Fruit fly (Drosophila melanogaster) whole organism, embryonic: Measurements from ENCODE around the gene Cpr64Ad.

Source experiments
- Adf1 ChIP-seq: fragments of 200-800 bp; sonication (Bioruptor generic); IDR thresholded peaks from 2 replicates; pipeline ENCODE4 v1.3.6; 2022; ENCODE audit warnings: missing biosample characterization, missing genetic modification characterization
- Asciz ChIP-seq: fragments of 200-800 bp; sonication (Bioruptor generic); optimal IDR thresholded peaks from 2 replicates; lab custom pipeline; 2017; ENCODE audit warnings: missing biosample characterization, mild to moderate bottlenecking, missing genetic modification characterization, missing genetic modification reagents
- CG12104 ChIP-seq: fragments of 200-800 bp; sonication (Bioruptor generic); optimal IDR thresholded peaks from 3 replicates; lab custom pipeline; 2016; ENCODE audit warnings: missing biosample characterization, missing genetic modification characterization
- CG13624 ChIP-seq: fragments of 200-800 bp; sonication (Bioruptor generic); optimal IDR thresholded peaks from 2 replicates; lab custom pipeline; 2016; ENCODE audit warnings: missing biosample characterization, missing genetic modification characterization
- CG17829 ChIP-seq: fragments of 200-800 bp; optimal IDR thresholded peaks from 2 replicates; lab custom pipeline; 2019; ENCODE audit warnings: missing biosample characterization, mild to moderate bottlenecking, missing genetic modification characterization, moderate library complexity
- CG2116 ChIP-seq: fragments of 200-800 bp; sonication (Bioruptor generic); optimal IDR thresholded peaks from 3 replicates; lab custom pipeline; 2018; ENCODE audit warnings: missing biosample characterization, mild to moderate bottlenecking, missing genetic modification characterization
- CG2129 ChIP-seq: fragments of 200-800 bp; sonication (Bioruptor generic); IDR thresholded peaks from 2 replicates; pipeline ENCODE4 v1.3.6; 2022; ENCODE audit warnings: missing biosample characterization, missing genetic modification characterization; ENCODE audit not compliant: partially characterized antibody
- CG2678 ChIP-seq: fragments of 200-800 bp; sonication (Bioruptor generic); optimal IDR thresholded peaks from 3 replicates; lab custom pipeline; 2019; ENCODE audit warnings: missing biosample characterization, mild to moderate bottlenecking, missing genetic modification characterization, moderate library complexity
- CG33557 ChIP-seq: fragments of 200-800 bp; sonication (Bioruptor generic); optimal IDR thresholded peaks from 2 replicates; lab custom pipeline; 2019; ENCODE audit warnings: missing biosample characterization, mild to moderate bottlenecking, missing genetic modification characterization, moderate library complexity
- CG34422 ChIP-seq: fragments of 200-800 bp; sonication (Bioruptor generic); IDR thresholded peaks from 3 replicates; pipeline ENCODE4 v1.3.6; 2022; ENCODE audit warnings: missing biosample characterization, missing genetic modification characterization
- CG3726 ChIP-seq: fragments of 200-800 bp; sonication (Bioruptor generic); IDR thresholded peaks from 3 replicates; pipeline ENCODE4, ENCODE4 v1.3.6; 2022; ENCODE audit warnings: missing biosample characterization, missing genetic modification characterization
- CG3847 ChIP-seq: fragments of 200-800 bp; sonication (Bioruptor generic); IDR thresholded peaks from 2 replicates; pipeline ENCODE4 v1.3.6; 2022; ENCODE audit warnings: missing biosample characterization, missing genetic modification characterization
- CG4328 ChIP-seq: fragments of 200-800 bp; sonication (Bioruptor generic); optimal IDR thresholded peaks from 3 replicates; lab custom pipeline; 2017; ENCODE audit warnings: missing biosample characterization, missing genetic modification reagents, missing genetic modification characterization
- CG6689 ChIP-seq: fragments of 200-800 bp; sonication (Bioruptor generic); IDR thresholded peaks from 2 replicates; pipeline ENCODE4 v1.3.6; 2022; ENCODE audit warnings: missing biosample characterization, missing genetic modification characterization
- CG6791 ChIP-seq: fragments of 200-800 bp; sonication (Bioruptor generic); IDR thresholded peaks from 3 replicates; pipeline ENCODE4 v1.3.6; 2022; ENCODE audit warnings: missing biosample characterization, missing genetic modification characterization; ENCODE audit not compliant: partially characterized antibody
- CG7987 ChIP-seq: fragments of 200-800 bp; sonication (Bioruptor generic); optimal IDR thresholded peaks from 2 replicates; lab custom pipeline; 2018; ENCODE audit warnings: missing biosample characterization, mild to moderate bottlenecking, missing genetic modification characterization, moderate library complexity
- CG8388 ChIP-seq: fragments of 200-800 bp; sonication (Bioruptor generic); optimal IDR thresholded peaks from 2 replicates; lab custom pipeline; 2019; ENCODE audit warnings: missing biosample characterization, mild to moderate bottlenecking, missing genetic modification characterization, moderate library complexity
- CG8924 ChIP-seq: fragments of 200-800 bp; optimal IDR thresholded peaks from 3 replicates; lab custom pipeline; 2019; ENCODE audit warnings: missing biosample characterization, mild to moderate bottlenecking, missing genetic modification characterization, moderate library complexity
- CG9797 ChIP-seq: fragments of 200-800 bp; sonication (Bioruptor generic); optimal IDR thresholded peaks from 3 replicates; lab custom pipeline; 2018; ENCODE audit warnings: missing biosample characterization, mild to moderate bottlenecking, missing genetic modification characterization
- D19A ChIP-seq: fragments of 200-800 bp; optimal IDR thresholded peaks from 3 replicates; lab custom pipeline; 2019; ENCODE audit warnings: missing biosample characterization, mild to moderate bottlenecking, missing genetic modification characterization, moderate library complexity
- Fer2 ChIP-seq: fragments of 200-800 bp; sonication (Bioruptor generic); optimal IDR thresholded peaks from 2 replicates; lab custom pipeline; 2018; ENCODE audit warnings: missing biosample characterization, mild to moderate bottlenecking, missing genetic modification characterization, moderate library complexity
- H2.0 ChIP-seq: fragments of 200-800 bp; sonication (Bioruptor generic); IDR thresholded peaks from 2 replicates; pipeline ENCODE4 v1.3.6; 2022; ENCODE audit warnings: missing biosample characterization, missing genetic modification characterization
- HLH3B ChIP-seq: fragments of 200-800 bp; sonication (Bioruptor generic); IDR thresholded peaks from 2 replicates; pipeline ENCODE4 v1.3.6; 2022; ENCODE audit warnings: missing biosample characterization, missing genetic modification characterization
- Hand ChIP-seq: fragments of 200-800 bp; sonication (Bioruptor generic); optimal IDR thresholded peaks from 2 replicates; lab custom pipeline; 2017; ENCODE audit warnings: mild to moderate bottlenecking, missing biosample characterization, missing genetic modification reagents, missing genetic modification characterization
- Hmr ChIP-seq: fragments of 200-800 bp; sonication (Bioruptor generic); optimal IDR thresholded peaks from 3 replicates; lab custom pipeline; 2017; ENCODE audit warnings: mild to moderate bottlenecking, missing biosample characterization, missing genetic modification reagents, missing genetic modification characterization
- Lhr ChIP-seq: fragments of 200-800 bp; sonication (Bioruptor generic); optimal IDR thresholded peaks from 3 replicates; lab custom pipeline; 2017; ENCODE audit warnings: mild to moderate bottlenecking, missing biosample characterization, missing genetic modification reagents, missing genetic modification characterization
- Lpt ChIP-seq: fragments of >200 bp; optimal IDR thresholded peaks from 2 replicates; lab custom pipeline; 2018; ENCODE audit warnings: missing biosample characterization, missing genetic modification characterization
- NC2β ChIP-seq: fragments of 200-800 bp; sonication (Bioruptor generic); optimal IDR thresholded peaks from 2 replicates; lab custom pipeline; 2016; ENCODE audit warnings: missing biosample characterization, missing genetic modification characterization
- Ptx1 ChIP-seq: fragments of 200-800 bp; sonication (Bioruptor generic); IDR thresholded peaks from 2 replicates; pipeline ENCODE4 v1.3.6; 2022; ENCODE audit warnings: missing biosample characterization, missing genetic modification characterization
- Taf1 ChIP-seq: fragments of 200-800 bp; sonication (Bioruptor generic); IDR thresholded peaks from 2 replicates; pipeline ENCODE4 v1.3.6; 2022; ENCODE audit warnings: missing biosample characterization, missing genetic modification characterization
- YL-1 ChIP-seq: fragments of 200-800 bp; sonication (Bioruptor generic); optimal IDR thresholded peaks from 3 replicates; lab custom pipeline; 2017; ENCODE audit warnings: missing biosample characterization, mild to moderate bottlenecking, missing genetic modification characterization
- bab2 ChIP-seq: fragments of 200-800 bp; sonication (Bioruptor generic); optimal IDR thresholded peaks from 2 replicates; lab custom pipeline; 2016; ENCODE audit warnings: missing biosample characterization, missing genetic modification characterization
- bowl ChIP-seq: fragments of 200-800 bp; sonication (Bioruptor generic); IDR thresholded peaks from 2 replicates; pipeline ENCODE4 v1.3.6; 2022; ENCODE audit warnings: missing biosample characterization, missing genetic modification characterization
- caup ChIP-seq: fragments of 200-800 bp; sonication (Bioruptor generic); optimal IDR thresholded peaks from 3 replicates; lab custom pipeline; 2017; ENCODE audit warnings: missing biosample characterization, mild to moderate bottlenecking, missing genetic modification characterization, moderate library complexity; ENCODE audit not compliant: severe bottlenecking
- ci ChIP-seq: fragments of 200-800 bp; sonication (Bioruptor generic); IDR thresholded peaks from 3 replicates; pipeline ENCODE4 v1.3.6; 2022; ENCODE audit warnings: missing biosample characterization, missing genetic modification characterization
- dmrt99B ChIP-seq: fragments of 200-800 bp; sonication (Bioruptor generic); optimal IDR thresholded peaks from 2 replicates; lab custom pipeline; 2018; ENCODE audit warnings: missing biosample characterization, mild to moderate bottlenecking, missing genetic modification characterization, moderate library complexity
- en ChIP-seq: fragments of 200-800 bp; sonication (Bioruptor generic); optimal IDR thresholded peaks from 2 replicates; lab custom pipeline; 2016; ENCODE audit warnings: missing biosample characterization, missing genetic modification characterization
- gfzf ChIP-seq: fragments of 200-800 bp; sonication (Bioruptor generic); optimal IDR thresholded peaks from 2 replicates; lab custom pipeline; 2016; ENCODE audit warnings: missing biosample characterization, mild to moderate bottlenecking, missing genetic modification characterization, moderate library complexity
- hb ChIP-seq: fragments of 200-800 bp; sonication (Bioruptor generic); IDR thresholded peaks from 3 replicates; pipeline ENCODE4 v1.3.6; 2022; ENCODE audit warnings: missing biosample characterization, missing genetic modification characterization; ENCODE audit not compliant: partially characterized antibody
- kah ChIP-seq: fragments of 200-800 bp; sonication (Bioruptor generic); optimal IDR thresholded peaks from 2 replicates; lab custom pipeline; 2018; ENCODE audit warnings: missing biosample characterization, mild to moderate bottlenecking, missing genetic modification characterization
- lilli ChIP-seq: fragments of 200-800 bp; sonication (Bioruptor generic); optimal IDR thresholded peaks from 3 replicates; lab custom pipeline; 2016; ENCODE audit warnings: missing biosample characterization, missing genetic modification characterization
- nmo ChIP-seq: fragments of 200-800 bp; sonication (Bioruptor generic); optimal IDR thresholded peaks from 2 replicates; lab custom pipeline; 2018; ENCODE audit warnings: missing biosample characterization, mild to moderate bottlenecking, missing genetic modification characterization, moderate library complexity
- oc ChIP-seq: fragments of 200-800 bp; sonication (Bioruptor generic); optimal IDR thresholded peaks from 2 replicates; lab custom pipeline; 2018; ENCODE audit warnings: missing biosample characterization, mild to moderate bottlenecking, missing genetic modification characterization, moderate library complexity
- pita ChIP-seq: fragments of 200-800 bp; sonication (Bioruptor generic); optimal IDR thresholded peaks from 2 replicates; lab custom pipeline; 2017; ENCODE audit warnings: missing biosample characterization, mild to moderate bottlenecking, missing genetic modification characterization
- sens-2 ChIP-seq: fragments of 200-800 bp; sonication (Bioruptor generic); IDR thresholded peaks from 2 replicates; pipeline ENCODE4 v1.3.6; 2022; ENCODE audit warnings: missing biosample characterization, missing genetic modification characterization
- sisA ChIP-seq: fragments of 200-800 bp; sonication (Bioruptor generic); IDR thresholded peaks from 2 replicates; pipeline ENCODE4 v1.3.6; 2022; ENCODE audit warnings: missing biosample characterization, missing genetic modification characterization
- tll ChIP-seq, 2 experiments: fragments of 200-800 bp in 1 of 2; fragments of >200 bp in 1 of 2; sonication (Bioruptor generic) in 1 of 2; optimal IDR thresholded peaks; 2 replicates each; lab custom pipeline; 2017 to 2019; ENCODE audit warnings: missing biosample characterization in 2 of 2, missing genetic modification characterization in 2 of 2, mild to moderate bottlenecking in 1 of 2, moderate library complexity in 1 of 2
- tna ChIP-seq: fragments of 200-800 bp; sonication (Bioruptor generic); IDR thresholded peaks from 2 replicates; pipeline ENCODE4 v1.3.6; 2022; ENCODE audit warnings: missing biosample characterization, missing genetic modification characterization; ENCODE audit not compliant: partially characterized antibody
- zfh1 ChIP-seq: fragments of 200-800 bp; sonication (Bioruptor generic); IDR thresholded peaks from 3 replicates; pipeline ENCODE4 v1.3.6; 2022; ENCODE audit warnings: missing biosample characterization, missing genetic modification characterization

Cpr64Ad gene

dm6 chr3L:4254301-4254834, 39.2 kb downstream of the Cpr64Ad start, which contains the start of the genes ago and CG1265 (continued):
- TF ChIP-seq zfh1 (GFP tag; lab: Robert Waterston, UW) (no peak), CG6791 (peak; percentile 60), CG13624 (GFP tag; lab: Kevin White, UChicago) (no peak), Lpt (GFP tag; lab: Kevin White, UChicago) (no peak), bowl (no peak), Hand (GFP tag; lab: Kevin White, UChicago) (no peak), CG8924 (peak; percentile 58), Ptx1 (GFP tag; lab: Robert Waterston, UW) (peak; percentile 43), en (no peak), CG2678 (tag; lab: Kevin White, UChicago) (peak; percentile 54), CG12104 (peak; percentile 54), ci (GFP tag; lab: Robert Waterston, UW) (peak; percentile 6; the same call in 1 of the 3 replicates), NC2β (GFP tag; lab: Kevin White, UChicago) (no peak), sisA (GFP tag; lab: Robert Waterston, UW) (peak; percentile 42), CG8388 (GFP tag; lab: Kevin White, UChicago) (peak; percentile 24), CG17829 (tag; lab: Kevin White, UChicago) (peak; percentile 52), YL-1 (GFP tag; lab: Kevin White, UChicago) (no peak), H2.0 (GFP tag; lab: Robert Waterston, UW) (peak; percentile 27), Lhr (GFP tag; lab: Kevin White, UChicago) (no peak), CG3847 (peak; percentile 12; the same call in 1 of the 2 replicates), caup (GFP tag; lab: Kevin White, UChicago) (peak; percentile 10), Taf1 (GFP tag; lab: Robert Waterston, UW) (peak; percentile 12; the same call in 1 of the 2 replicates), Fer2 (peak; percentile 19), CG2116 (GFP tag; lab: Kevin White, UChicago) (peak; percentile 6), gfzf (GFP tag; lab: Kevin White, UChicago) (peak; percentile 73), dmrt99B (tag; lab: Kevin White, UChicago) (no peak), CG34422 (peak; percentile 24; the same call in 2 of the 3 replicates), nmo (GFP tag; lab: Kevin White, UChicago) (peak; percentile 73), lilli (GFP tag; lab: Kevin White, UChicago) (peak; percentile 50), pita (GFP tag; lab: Kevin White, UChicago) (no peak), Asciz (GFP tag; lab: Kevin White, UChicago) (no peak), D19A (tag; lab: Kevin White, UChicago) (peak; percentile 62), Adf1 (GFP tag; lab: Robert Waterston, UW) (no peak), HLH3B (GFP tag; lab: Robert Waterston, UW) (no peak; the same call in 1 of the 2 replicates), tna (no peak), kah (GFP tag; lab: Kevin White, UChicago) (no peak), Hmr (GFP tag; lab: Kevin White, UChicago) (peak; percentile 55), sens-2 (GFP tag; lab: Robert Waterston, UW) (peak; percentile 31; the same call in 1 of the 2 replicates), CG33557 (GFP tag; lab: Kevin White, UChicago) (peak; percentile 45), hb (GFP tag; lab: Robert Waterston, UW) (no peak), bab2 (GFP tag; lab: Kevin White, UChicago) (peak; percentile 27), CG9797 (GFP tag; lab: Kevin White, UChicago) (peak; percentile 46), tll (GFP tag; optimal IDR thresholded peaks at IDR 0.05; lab: Kevin White, UChicago) (no peak), CG6689 (GFP tag; lab: Robert Waterston, UW) (peak; percentile 38; the same call in 1 of the 2 replicates), oc (tag; lab: Kevin White, UChicago) (no peak), CG7987 (GFP tag; lab: Kevin White, UChicago) (no peak), CG2129 (GFP tag; lab: Robert Waterston, UW) (0 out of 2 replicates have a peak, but pooled peaks have one; percentile 11), CG4328 (GFP tag; lab: Kevin White, UChicago) (peak; percentile 75), CG3726 (GFP tag; lab: Robert Waterston, UW) (no peak)
